Worm (Caenorhabditis elegans) whole organism, L2 larva: ENCODE measurements around the gene tsen-34.

Source experiments
- F13H6.1 ChIP-seq: sonication (generic microtip); optimal IDR thresholded peaks from 2 replicates; lab custom pipeline; 2016; ENCODE audit warnings: missing genetic modification characterization, missing compliant biosample characterization
- elt-3 ChIP-seq: sonication (generic microtip); optimal IDR thresholded peaks from 2 replicates; lab custom pipeline; 2017; ENCODE audit warnings: missing biosample characterization, missing genetic modification characterization
- gmeb-1 ChIP-seq: fragments of 150-350 bp; optimal IDR thresholded peaks from 2 replicates; lab custom pipeline; 2014; ENCODE audit warnings: missing biosample characterization, missing genetic modification characterization
- lsy-2 ChIP-seq, 2 experiments: fragments of 150-350 bp in 1 of 2; sonication (generic microtip) in 1 of 2; optimal IDR thresholded peaks; 2 replicates each; lab custom pipeline; 2014 to 2017; ENCODE audit warnings: missing biosample characterization in 2 of 2, missing genetic modification characterization in 2 of 2
- nhr-25 ChIP-seq: fragments of 150-350 bp; sonication (generic microtip); optimal IDR thresholded peaks from 3 replicates; lab custom pipeline; 2014; ENCODE audit warnings: missing biosample characterization, missing genetic modification characterization
- nhr-6 ChIP-seq: fragments of 150-350 bp; optimal IDR thresholded peaks from 2 replicates; lab custom pipeline; 2014; ENCODE audit warnings: missing biosample characterization, missing genetic modification characterization
- ztf-4 ChIP-seq: fragments of 150-350 bp; optimal IDR thresholded peaks from 2 replicates; lab custom pipeline; 2014; ENCODE audit warnings: missing biosample characterization, missing genetic modification characterization

DNA sequence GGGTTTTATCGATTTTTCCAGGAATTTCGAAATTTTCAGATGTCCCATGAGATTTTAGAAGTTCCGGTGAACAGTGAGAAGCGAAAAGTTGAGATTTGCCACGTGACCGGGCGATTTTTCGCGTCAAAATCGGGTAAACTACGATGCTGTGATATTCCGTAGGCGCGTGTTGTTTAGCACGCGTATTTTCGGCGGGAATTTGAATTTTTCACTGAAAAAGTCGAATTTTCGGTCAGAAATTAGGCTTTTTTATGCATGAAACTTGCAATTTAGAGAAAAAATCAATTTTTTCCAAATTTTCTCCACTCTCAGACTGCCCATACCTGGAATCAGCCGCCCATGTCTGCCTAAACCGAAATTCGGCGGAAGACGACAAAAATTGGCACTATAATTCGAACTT, at the start of gene tsen-34:
- TF ChIP-seq gmeb-1 (tag; lab: Kevin White, UChicago) (no peak), lsy-2 (tag; optimal IDR thresholded peaks at IDR 0.05; lab: Kevin White, UChicago) (no peak), nhr-6 (tag; lab: Kevin White, UChicago) (no peak), nhr-25 (tag; lab: Kevin White, UChicago) (no peak), elt-3 (no peak), F13H6.1 (tag; lab: Kevin White, UChicago) (no peak), ztf-4 (tag; lab: Kevin White, UChicago) (no peak)
